Worm (Caenorhabditis elegans) whole organism, mixed stage, embryonic: ENCODE results near the gene C17F4.11.

Experiments used
- M03D4.4 ChIP-seq: sonication (generic microtip); optimal IDR thresholded peaks from 2 replicates; lab custom pipeline; 2017; ENCODE audit warnings: mild to moderate bottlenecking, missing genetic modification characterization, missing compliant biosample characterization
- bed-3 ChIP-seq: fragments of 200-800 bp; sonication (Bioruptor generic); optimal IDR thresholded peaks from 3 replicates; lab custom pipeline; 2018; ENCODE audit warnings: mild to moderate bottlenecking, missing genetic modification characterization, moderate library complexity, missing compliant biosample characterization
- blmp-1 ChIP-seq: fragments of 150-350 bp; optimal IDR thresholded peaks from 2 replicates; lab custom pipeline; 2014; ENCODE audit warnings: missing biosample characterization, missing genetic modification characterization
- ceh-39 ChIP-seq: fragments of 150-350 bp; optimal IDR thresholded peaks from 2 replicates; lab custom pipeline; 2014; ENCODE audit warnings: missing biosample characterization, missing genetic modification characterization
- ceh-43 ChIP-seq: fragments of 200-800 bp; sonication (Bioruptor generic); optimal IDR thresholded peaks from 2 replicates; lab custom pipeline; 2018; ENCODE audit warnings: mild to moderate bottlenecking, missing genetic modification characterization, moderate library complexity, missing compliant biosample characterization
- ceh-83 ChIP-seq: fragments of 200-800 bp; sonication (Bioruptor generic); optimal IDR thresholded peaks from 2 replicates; lab custom pipeline; 2018; ENCODE audit warnings: mild to moderate bottlenecking, missing genetic modification characterization, missing compliant biosample characterization
- ces-1 ChIP-seq: fragments of 150-350 bp; optimal IDR thresholded peaks from 2 replicates; lab custom pipeline; 2014; ENCODE audit warnings: missing biosample characterization, missing genetic modification reagents, missing genetic modification characterization
- cnd-1 ChIP-seq: fragments of 200-800 bp; sonication (Bioruptor generic); optimal IDR thresholded peaks from 2 replicates; lab custom pipeline; 2018; ENCODE audit warnings: mild to moderate bottlenecking, missing genetic modification characterization, missing compliant biosample characterization
- drap-1 ChIP-seq: fragments of 200-800 bp; sonication (Bioruptor generic); optimal IDR thresholded peaks from 3 replicates; lab custom pipeline; 2018; ENCODE audit warnings: mild to moderate bottlenecking, missing genetic modification characterization, missing compliant biosample characterization
- elt-1 ChIP-seq: sonication (generic microtip); optimal IDR thresholded peaks from 2 replicates; lab custom pipeline; 2017; ENCODE audit warnings: missing genetic modification characterization, mild to moderate bottlenecking, missing compliant biosample characterization, antibody characterized with exemption, moderate library complexity, borderline replicate concordance; ENCODE audit not compliant: insufficient read depth
- elt-3 ChIP-seq: fragments of 150-350 bp; optimal IDR thresholded peaks from 2 replicates; lab custom pipeline; 2014; ENCODE audit warnings: missing biosample characterization, missing genetic modification characterization
- flh-1 ChIP-seq: fragments of 200-800 bp; sonication (Bioruptor generic); optimal IDR thresholded peaks from 2 replicates; lab custom pipeline; 2018; ENCODE audit warnings: mild to moderate bottlenecking, missing genetic modification characterization, moderate library complexity, missing compliant biosample characterization
- ham-2 ChIP-seq: fragments of 200-800 bp; sonication (Bioruptor generic); optimal IDR thresholded peaks from 2 replicates; lab custom pipeline; 2018; ENCODE audit warnings: mild to moderate bottlenecking, missing genetic modification characterization, missing compliant biosample characterization
- lin-13 ChIP-seq: fragments of 150-350 bp; optimal IDR thresholded peaks from 2 replicates; lab custom pipeline; 2014; ENCODE audit warnings: missing biosample characterization, missing genetic modification characterization
- lin-32 ChIP-seq: fragments of 200-800 bp; sonication (Bioruptor generic); optimal IDR thresholded peaks from 2 replicates; lab custom pipeline; 2018; ENCODE audit warnings: mild to moderate bottlenecking, missing genetic modification characterization, missing compliant biosample characterization
- lsy-2 ChIP-seq: fragments of 150-350 bp; optimal IDR thresholded peaks from 2 replicates; lab custom pipeline; 2014; ENCODE audit warnings: missing biosample characterization, missing genetic modification characterization
- mab-5 ChIP-seq: fragments of 150-350 bp; optimal IDR thresholded peaks from 2 replicates; lab custom pipeline; 2014; ENCODE audit warnings: missing biosample characterization, missing genetic modification characterization
- mep-1 ChIP-seq: fragments of 150-350 bp; optimal IDR thresholded peaks from 2 replicates; lab custom pipeline; 2017; ENCODE audit warnings: missing biosample characterization, missing genetic modification reagents, missing genetic modification characterization, inconsistent platforms
- mls-2 ChIP-seq: sonication (generic microtip); optimal IDR thresholded peaks from 2 replicates; lab custom pipeline; 2016; ENCODE audit warnings: mild to moderate bottlenecking, missing genetic modification characterization, moderate library complexity, missing compliant biosample characterization
- nhr-2 ChIP-seq: fragments of 150-350 bp; optimal IDR thresholded peaks from 2 replicates; lab custom pipeline; 2014; ENCODE audit warnings: missing biosample characterization, missing genetic modification characterization
- nhr-237 ChIP-seq: fragments of 150-350 bp; optimal IDR thresholded peaks from 2 replicates; lab custom pipeline; 2014; ENCODE audit warnings: missing biosample characterization, missing genetic modification characterization
- nhr-28 ChIP-seq: fragments of 150-350 bp; optimal IDR thresholded peaks from 2 replicates; lab custom pipeline; 2014; ENCODE audit warnings: missing biosample characterization, missing genetic modification characterization
- nhr-76 ChIP-seq: sonication (generic microtip); optimal IDR thresholded peaks from 2 replicates; lab custom pipeline; 2017; ENCODE audit warnings: missing biosample characterization, missing genetic modification characterization
- pha-4 ChIP-seq: fragments of 150-350 bp; optimal IDR thresholded peaks from 2 replicates; lab custom pipeline; 2018; ENCODE audit warnings: missing biosample characterization, missing genetic modification reagents, missing genetic modification characterization
- sem-2 ChIP-seq: fragments of 200-800 bp; sonication (Bioruptor generic); optimal IDR thresholded peaks from 2 replicates; lab custom pipeline; 2018; ENCODE audit warnings: mild to moderate bottlenecking, missing genetic modification characterization, missing compliant biosample characterization
- snpc-4 ChIP-seq: fragments of 150-350 bp; optimal IDR thresholded peaks from 2 replicates; lab custom pipeline; 2014; ENCODE audit warnings: missing biosample characterization, missing genetic modification characterization
- sptf-1 ChIP-seq: sonication (generic microtip); optimal IDR thresholded peaks from 2 replicates; lab custom pipeline; 2017; ENCODE audit warnings: mild to moderate bottlenecking, missing genetic modification characterization, moderate library complexity, missing compliant biosample characterization
- tbx-8 ChIP-seq: fragments of 200-800 bp; sonication (Bioruptor generic); optimal IDR thresholded peaks from 2 replicates; lab custom pipeline; 2018; ENCODE audit warnings: mild to moderate bottlenecking, missing genetic modification characterization, moderate library complexity, missing compliant biosample characterization
- unc-120 ChIP-seq: sonication (generic microtip); optimal IDR thresholded peaks from 2 replicates; lab custom pipeline; 2017; ENCODE audit warnings: missing genetic modification characterization, missing compliant biosample characterization; ENCODE audit not compliant: poor library complexity, severe bottlenecking
- unc-39 ChIP-seq: fragments of 150-350 bp; optimal IDR thresholded peaks from 2 replicates; lab custom pipeline; 2014; ENCODE audit warnings: missing biosample characterization, missing genetic modification characterization
- unc-62 ChIP-seq: fragments of 150-350 bp; optimal IDR thresholded peaks from 2 replicates; lab custom pipeline; 2014; ENCODE audit warnings: missing biosample characterization, missing genetic modification reagents, missing genetic modification characterization
- ztf-11 ChIP-seq: fragments of 150-350 bp; optimal IDR thresholded peaks from 2 replicates; lab custom pipeline; 2014; ENCODE audit warnings: missing biosample characterization, missing genetic modification characterization

Gene C17F4.11

DNA sequence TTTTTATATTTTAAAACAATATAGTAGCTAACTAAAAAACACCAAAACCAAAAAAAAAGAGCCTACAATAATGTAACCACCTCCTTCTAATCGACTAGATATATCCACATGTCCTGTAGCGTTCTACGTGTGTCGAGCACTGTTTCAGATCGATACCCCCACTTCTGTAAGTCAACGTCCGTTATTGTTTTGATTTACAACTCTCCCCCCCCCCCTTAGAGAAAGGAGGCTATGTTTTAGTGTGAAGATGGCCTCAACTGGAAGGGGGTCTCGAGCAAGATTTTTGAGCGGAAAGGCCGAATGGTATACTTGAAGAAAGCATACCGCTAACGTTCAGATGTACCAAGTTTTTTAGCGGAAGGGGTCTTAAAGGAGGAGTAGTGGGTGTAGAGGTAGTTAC, 40.4 kb downstream of the C17F4.11 start, which contains the start of gene F02E11.4:
F02E11.4 (minus strand) TSS at position 101 of the 400 bp plus-strand sequence.
- TF ChIP-seq ceh-39 (tag; lab: Kevin White, UChicago) (no peak), blmp-1 (tag; lab: Kevin White, UChicago) (no peak), ceh-83 (GFP tag; lab: Kevin White, UChicago) (no peak), sptf-1 (tag; lab: Kevin White, UChicago) (no peak), elt-3 (no peak), snpc-4 (no peak), ztf-11 (tag; lab: Kevin White, UChicago) (no peak), bed-3 (GFP tag; lab: Kevin White, UChicago) (no peak), ham-2 (GFP tag; lab: Kevin White, UChicago) (no peak), mab-5 (tag; lab: Kevin White, UChicago) (no peak), unc-62 (GFP tag; lab: Kevin White, UChicago) (no peak), tbx-8 (GFP tag; lab: Kevin White, UChicago) (no peak)
- TF ChIP-seq, all 35 proteins: peak for 0

DNA sequence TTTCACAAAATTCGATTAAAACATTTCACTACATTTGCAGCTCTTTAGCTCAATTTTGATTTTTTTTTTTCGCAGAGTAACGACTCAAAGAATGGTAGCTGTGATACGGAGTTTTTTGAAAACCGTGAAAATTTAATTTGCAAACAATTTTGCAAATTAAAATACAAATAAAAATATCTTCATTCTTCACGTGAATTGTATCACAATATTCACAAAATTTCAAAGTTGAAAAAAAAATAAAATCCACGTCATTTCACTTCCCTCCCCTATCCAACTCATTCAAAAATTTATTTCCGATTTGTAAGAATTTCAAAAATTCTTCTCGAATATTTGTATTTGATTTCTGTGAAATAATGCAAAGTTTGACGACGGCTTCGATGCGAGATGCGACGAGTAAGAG, 41.4 kb downstream of the C17F4.11 start, which contains the start of gene wht-4:
wht-4 (plus strand) TSS at position 301 of the 400 bp plus-strand sequence.
- no peak for TF ChIP-seq elt-3
- TF ChIP-seq flh-1 (GFP tag; lab: Kevin White, UChicago), result no peak
- TF ChIP-seq lin-32, result no peak
- TF ChIP-seq tbx-8 (GFP tag; lab: Kevin White, UChicago), result no peak
- no peak for TF ChIP-seq nhr-76 (tag; lab: Kevin White, UChicago)
- TF ChIP-seq sem-2 (GFP tag; lab: Kevin White, UChicago), result no peak
- no peak for TF ChIP-seq lin-13 (tag; lab: Kevin White, UChicago)
- TF ChIP-seq unc-39, result no peak
- TF ChIP-seq snpc-4, result no peak
- TF ChIP-seq nhr-2 (tag; lab: Kevin White, UChicago), result no peak
- TF ChIP-seq elt-1 (tag; lab: Kevin White, UChicago), result no peak

DNA sequence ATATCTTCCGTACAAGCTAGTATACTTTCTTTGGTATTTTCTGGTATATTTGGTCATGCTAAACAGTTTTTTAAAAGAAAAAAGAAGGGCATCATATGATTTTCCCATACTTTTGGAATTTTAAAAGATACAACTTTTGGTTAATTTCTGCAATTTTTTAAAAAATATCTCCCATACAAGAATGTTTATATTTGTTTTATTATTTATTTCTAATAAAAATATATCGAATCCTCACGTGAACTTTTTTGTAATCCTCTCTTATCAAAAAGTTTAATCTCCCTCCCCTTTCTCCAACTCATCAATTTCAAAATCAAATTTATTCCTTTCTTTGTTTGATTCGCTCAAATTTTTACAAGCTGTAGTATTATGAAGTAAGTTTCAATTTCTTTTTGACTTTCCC, 45.1 kb downstream of the C17F4.11 start, which contains the start of gene nep-13:
nep-13 (plus strand) TSS at position 301 of the 400 bp plus-strand sequence.
- TF ChIP-seq lsy-2 (tag; lab: Kevin White, UChicago) (no peak), lin-13 (tag; lab: Kevin White, UChicago) (no peak), nhr-76 (tag; lab: Kevin White, UChicago) (no peak), lin-32 (no peak), sptf-1 (tag; lab: Kevin White, UChicago) (no peak), elt-3 (no peak), drap-1 (GFP tag; lab: Kevin White, UChicago) (no peak), mep-1 (tag; lab: Kevin White, UChicago) (no peak), blmp-1 (tag; lab: Kevin White, UChicago) (no peak), unc-120 (tag; lab: Kevin White, UChicago) (no peak), ces-1 (GFP tag; lab: Kevin White, UChicago) (no peak)

ce11 chrII:3284558-3284957, 47.3 kb downstream of the C17F4.11 start, which contains the start of gene scl-15:
Gene scl-15 (minus strand): TSS chrII:3284658.
- no peak for TF ChIP-seq M03D4.4
- no peak for TF ChIP-seq ceh-83 (GFP tag; lab: Kevin White, UChicago)
- no peak for TF ChIP-seq cnd-1 (tag; lab: Kevin White, UChicago)
- no peak for TF ChIP-seq ces-1 (GFP tag; lab: Kevin White, UChicago)
- no peak for TF ChIP-seq ceh-39 (tag; lab: Kevin White, UChicago)
- TF ChIP-seq ceh-43, result no peak
- TF ChIP-seq lin-13 (tag; lab: Kevin White, UChicago), result no peak
- no peak for TF ChIP-seq nhr-76 (tag; lab: Kevin White, UChicago)
- no peak for TF ChIP-seq pha-4 (tag; lab: Kevin White, UChicago)
- no peak for TF ChIP-seq unc-39
- no peak for TF ChIP-seq nhr-28
- no peak for TF ChIP-seq nhr-237 (tag; lab: Kevin White, UChicago)
- no peak for TF ChIP-seq ztf-11 (tag; lab: Kevin White, UChicago)
- no peak for TF ChIP-seq lin-32
- no peak for TF ChIP-seq flh-1 (GFP tag; lab: Kevin White, UChicago)
- no peak for TF ChIP-seq sem-2 (GFP tag; lab: Kevin White, UChicago)

DNA sequence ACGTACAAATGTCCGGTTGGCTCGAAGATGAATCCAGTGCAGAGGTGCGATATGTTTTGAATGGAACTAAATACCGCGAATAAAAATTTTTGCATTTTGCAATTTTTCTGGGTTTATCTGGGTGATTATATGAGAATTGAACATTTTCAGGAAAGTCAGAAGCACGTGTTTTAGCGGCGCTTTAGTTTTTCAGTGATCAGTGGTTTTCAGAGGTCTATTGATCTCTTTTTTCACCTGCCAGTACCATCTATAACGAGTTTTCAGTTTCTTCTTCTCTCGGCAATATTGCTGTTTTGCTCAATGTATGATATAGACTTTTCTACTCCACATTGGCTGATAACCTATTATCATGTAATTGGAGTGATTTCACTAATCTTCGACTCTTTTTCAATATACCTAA, 49.8 kb downstream of the C17F4.11 start, which contains the start of gene sri-63:
sri-63 (plus strand) TSS at position 301 of the 400 bp plus-strand sequence.
- TF ChIP-seq snpc-4 (no peak), bed-3 (GFP tag; lab: Kevin White, UChicago) (no peak), tbx-8 (GFP tag; lab: Kevin White, UChicago) (no peak), cnd-1 (tag; lab: Kevin White, UChicago) (no peak), lsy-2 (tag; lab: Kevin White, UChicago) (no peak), ceh-39 (tag; lab: Kevin White, UChicago) (no peak), mls-2 (no peak), unc-120 (tag; lab: Kevin White, UChicago) (no peak), unc-62 (GFP tag; lab: Kevin White, UChicago) (no peak), nhr-237 (tag; lab: Kevin White, UChicago) (no peak), mep-1 (tag; lab: Kevin White, UChicago) (no peak), lin-32 (no peak), unc-39 (no peak), ces-1 (GFP tag; lab: Kevin White, UChicago) (no peak), elt-1 (tag; lab: Kevin White, UChicago) (no peak), elt-3 (no peak)
- TF ChIP-seq, all 35 proteins: peak for 0
